Fruit fly (Drosophila melanogaster): ENCODE data around the gene LManI.

- TF ChIP-seq B-H1 (GFP tag; IDR thresholded peaks at IDR 0.05) = 0 out of 3 replicates have a peak, but pooled peaks have one; percentile 45
- TF ChIP-seq stwl (tag; optimal IDR thresholded peaks at IDR 0.05) = peak; percentile 3
- peak; percentile 10 for TF ChIP-seq CG3995 (GFP tag; optimal IDR thresholded peaks at IDR 0.05)
- TF ChIP-seq slp2 (GFP tag; optimal IDR thresholded peaks at IDR 0.05) = peak; percentile 37
- TF ChIP-seq org-1 (GFP tag; optimal IDR thresholded peaks at IDR 0.05) = no peak
- no peak for TF ChIP-seq Taf1 (GFP tag; IDR thresholded peaks at IDR 0.05)
- no peak for TF ChIP-seq Dek (tag; optimal IDR thresholded peaks at IDR 0.05)
- TF ChIP-seq CG1832 (GFP tag; optimal IDR thresholded peaks at IDR 0.05) = no peak
- peak; percentile 64 for TF ChIP-seq fd3F (GFP tag; optimal IDR thresholded peaks at IDR 0.05)
Observed at dm6 chr2L:10413251-10414127, 43.6 kb downstream of the LManI start, which contains the start of the genes CG5355 and Klp31E.

All from whole organism, embryonic.